Worm (Caenorhabditis elegans) whole organism, L3 larva: ENCODE data around the gene F37A8.5.

Experiments
- ama-1 ChIP-seq: fragments of 150-350 bp; optimal IDR thresholded peaks from 2 replicates; lab custom pipeline; 2018
- elt-2 ChIP-seq: sonication (generic microtip); optimal IDR thresholded peaks from 2 replicates; lab custom pipeline; 2016; ENCODE audit warnings: missing genetic modification reagents, mild to moderate bottlenecking, missing genetic modification characterization, missing compliant biosample characterization
- elt-3 ChIP-seq, 3 experiments: fragments of 150-350 bp in 1 of 3; sonication (generic microtip) in 2 of 3; optimal IDR thresholded peaks; 2 replicates in 2 of 3; 4 replicates in 1 of 3; lab custom pipeline; 2014 to 2017; ENCODE audit warnings: missing biosample characterization in 3 of 3, missing genetic modification characterization in 3 of 3
- lin-39 ChIP-seq: fragments of 150-350 bp; optimal IDR thresholded peaks from 2 replicates; lab custom pipeline; 2018; ENCODE audit warnings: missing biosample characterization, missing genetic modification reagents, missing genetic modification characterization
- skn-1 ChIP-seq: fragments of 150-350 bp; optimal IDR thresholded peaks from 2 replicates; lab custom pipeline; 2014; ENCODE audit warnings: missing biosample characterization, missing genetic modification characterization

- no peak for TF ChIP-seq lin-39 (tag; lab: Kevin White, UChicago)
- TF ChIP-seq elt-3 (tag; optimal IDR thresholded peaks at IDR 0.05; lab: Kevin White, UChicago): no peak
- TF ChIP-seq skn-1 (tag; lab: Kevin White, UChicago): no peak
- TF ChIP-seq ama-1 (lab: Kevin White, UChicago): no peak
- no peak for TF ChIP-seq elt-2
These were observed 16.3 kb downstream of the F37A8.5 start, which contains the start of gene R10E9.4 for ce11 chrIII:3972687-3973086.
